Worm (Caenorhabditis elegans) whole organism, L3 larva: ENCODE measurements around the gene dnj-5.

Experiments used
- R02D3.7 ChIP-seq: fragments of 150-350 bp; optimal IDR thresholded peaks from 2 replicates; lab custom pipeline; 2014; ENCODE audit warnings: missing biosample characterization, missing genetic modification characterization
- ZK546.5 ChIP-seq: sonication (generic microtip); optimal IDR thresholded peaks from 2 replicates; lab custom pipeline; 2017; ENCODE audit warnings: missing biosample characterization, missing genetic modification characterization
- aly-2 ChIP-seq: fragments of 150-350 bp; optimal IDR thresholded peaks from 2 replicates; lab custom pipeline; 2014; ENCODE audit warnings: missing biosample characterization, missing genetic modification characterization
- ama-1 ChIP-seq: fragments of 150-350 bp; optimal IDR thresholded peaks from 2 replicates; lab custom pipeline; 2018
- ceh-16 ChIP-seq: sonication (generic microtip); optimal IDR thresholded peaks from 2 replicates; lab custom pipeline; 2017; ENCODE audit warnings: missing biosample characterization, missing genetic modification characterization
- ceh-28 ChIP-seq: fragments of 150-350 bp; optimal IDR thresholded peaks from 2 replicates; lab custom pipeline; 2014; ENCODE audit warnings: missing biosample characterization, missing genetic modification reagents, missing genetic modification characterization
- ceh-82 ChIP-seq: fragments of 150-350 bp; optimal IDR thresholded peaks from 2 replicates; lab custom pipeline; 2014; ENCODE audit warnings: missing biosample characterization, missing genetic modification characterization
- ceh-9 ChIP-seq: sonication (generic microtip); optimal IDR thresholded peaks from 2 replicates; lab custom pipeline; 2018; ENCODE audit warnings: missing biosample characterization, missing genetic modification characterization
- daf-12 ChIP-seq: fragments of 150-350 bp; optimal IDR thresholded peaks from 2 replicates; lab custom pipeline; 2014; ENCODE audit warnings: missing biosample characterization, missing genetic modification reagents, missing genetic modification characterization
- egl-27 ChIP-seq: sonication (generic microtip); optimal IDR thresholded peaks from 4 replicates; lab custom pipeline; 2017; ENCODE audit warnings: missing biosample characterization, missing genetic modification reagents, missing genetic modification characterization
- egl-5 ChIP-seq: fragments of 150-350 bp; optimal IDR thresholded peaks from 2 replicates; lab custom pipeline; 2017; ENCODE audit warnings: missing biosample characterization, missing genetic modification reagents, missing genetic modification characterization, inconsistent platforms
- elt-1 ChIP-seq: fragments of 150-350 bp; optimal IDR thresholded peaks from 2 replicates; lab custom pipeline; 2014; ENCODE audit warnings: missing biosample characterization, missing genetic modification characterization
- elt-2 ChIP-seq: sonication (generic microtip); optimal IDR thresholded peaks from 2 replicates; lab custom pipeline; 2016; ENCODE audit warnings: missing genetic modification reagents, mild to moderate bottlenecking, missing genetic modification characterization, missing compliant biosample characterization
- elt-3 ChIP-seq, 3 experiments: fragments of 150-350 bp in 1 of 3; sonication (generic microtip) in 2 of 3; optimal IDR thresholded peaks; 2 replicates in 2 of 3; 4 replicates in 1 of 3; lab custom pipeline; 2014 to 2017; ENCODE audit warnings: missing biosample characterization in 3 of 3, missing genetic modification characterization in 3 of 3
- eor-1 ChIP-seq, 2 experiments: fragments of 150-350 bp; optimal IDR thresholded peaks; 2 replicates each; lab custom pipeline; 2014 to 2018; ENCODE audit warnings: missing biosample characterization in 2 of 2, missing genetic modification characterization in 2 of 2
- fkh-10 ChIP-seq: sonication (generic microtip); optimal IDR thresholded peaks from 2 replicates; lab custom pipeline; 2017; ENCODE audit warnings: missing biosample characterization, missing genetic modification reagents, missing genetic modification characterization
- fkh-2 ChIP-seq: fragments of 150-350 bp; optimal IDR thresholded peaks from 2 replicates; lab custom pipeline; 2014; ENCODE audit warnings: missing biosample characterization, missing genetic modification reagents, missing genetic modification characterization
- fos-1 ChIP-seq: fragments of 150-350 bp; optimal IDR thresholded peaks from 2 replicates; lab custom pipeline; 2014; ENCODE audit warnings: missing biosample characterization, missing genetic modification characterization
- hmg-11 ChIP-seq: sonication (generic microtip); optimal IDR thresholded peaks from 2 replicates; lab custom pipeline; 2016; ENCODE audit warnings: missing genetic modification characterization, missing compliant biosample characterization
- jun-1 ChIP-seq: fragments of 150-350 bp; optimal IDR thresholded peaks from 2 replicates; lab custom pipeline; 2014; ENCODE audit warnings: missing biosample characterization, missing genetic modification reagents, missing genetic modification characterization
- lin-15B ChIP-seq: fragments of 150-350 bp; optimal IDR thresholded peaks from 2 replicates; lab custom pipeline; 2014; ENCODE audit warnings: missing biosample characterization, missing genetic modification characterization
- lin-39 ChIP-seq: fragments of 150-350 bp; optimal IDR thresholded peaks from 2 replicates; lab custom pipeline; 2018; ENCODE audit warnings: missing biosample characterization, missing genetic modification reagents, missing genetic modification characterization
- lsy-12 ChIP-seq: sonication (generic microtip); optimal IDR thresholded peaks from 2 replicates; lab custom pipeline; 2016; ENCODE audit warnings: mild to moderate bottlenecking, missing genetic modification characterization, missing compliant biosample characterization
- mdl-1 ChIP-seq: fragments of 150-350 bp; optimal IDR thresholded peaks from 2 replicates; lab custom pipeline; 2014; ENCODE audit warnings: missing biosample characterization, missing genetic modification characterization
- mml-1 ChIP-seq: fragments of 150-350 bp; sonication (generic microtip); optimal IDR thresholded peaks from 3 replicates; lab custom pipeline; 2014; ENCODE audit warnings: missing biosample characterization, missing genetic modification characterization
- nfya-1 ChIP-seq: sonication (generic microtip); optimal IDR thresholded peaks from 2 replicates; lab custom pipeline; 2017; ENCODE audit warnings: missing genetic modification characterization, mild to moderate bottlenecking, missing compliant biosample characterization, antibody characterized with exemption, moderate library complexity; ENCODE audit not compliant: insufficient read depth
- nhr-11 ChIP-seq: fragments of 150-350 bp; optimal IDR thresholded peaks from 2 replicates; lab custom pipeline; 2014; ENCODE audit warnings: missing biosample characterization, missing genetic modification characterization
- nhr-12 ChIP-seq: fragments of 150-350 bp; optimal IDR thresholded peaks from 2 replicates; lab custom pipeline; 2014; ENCODE audit warnings: missing biosample characterization, missing genetic modification characterization
- nhr-23 ChIP-seq: fragments of 150-350 bp; optimal IDR thresholded peaks from 2 replicates; lab custom pipeline; 2014; ENCODE audit warnings: missing biosample characterization, missing genetic modification reagents, missing genetic modification characterization
- nhr-237 ChIP-seq: fragments of 150-350 bp; optimal IDR thresholded peaks from 2 replicates; lab custom pipeline; 2014; ENCODE audit warnings: missing biosample characterization, missing genetic modification characterization
- nhr-25 ChIP-seq: sonication (generic microtip); optimal IDR thresholded peaks from 2 replicates; lab custom pipeline; 2017; ENCODE audit warnings: missing biosample characterization, missing genetic modification characterization
- nhr-28 ChIP-seq: fragments of 150-350 bp; optimal IDR thresholded peaks from 2 replicates; lab custom pipeline; 2014; ENCODE audit warnings: missing biosample characterization, missing genetic modification characterization
- nhr-43 ChIP-seq: sonication (generic microtip); optimal IDR thresholded peaks from 2 replicates; lab custom pipeline; 2016; ENCODE audit warnings: mild to moderate bottlenecking, missing genetic modification characterization, missing compliant biosample characterization; ENCODE audit not compliant: poor library complexity, severe bottlenecking
- nhr-67 ChIP-seq: fragments of 150-350 bp; optimal IDR thresholded peaks from 2 replicates; lab custom pipeline; 2014; ENCODE audit warnings: missing biosample characterization, missing genetic modification characterization
- nhr-76 ChIP-seq: fragments of 150-350 bp; sonication (generic microtip); optimal IDR thresholded peaks from 5 replicates; lab custom pipeline; 2014; ENCODE audit warnings: missing biosample characterization, missing genetic modification characterization
- nhr-77 ChIP-seq: fragments of 150-350 bp; optimal IDR thresholded peaks from 2 replicates; lab custom pipeline; 2014; ENCODE audit warnings: missing biosample characterization, missing genetic modification characterization
- pha-4 ChIP-seq: fragments of 150-350 bp; optimal IDR thresholded peaks from 2 replicates; lab custom pipeline; 2014; ENCODE audit warnings: missing biosample characterization, missing genetic modification reagents, missing genetic modification characterization
- pqm-1 ChIP-seq: fragments of 150-350 bp; optimal IDR thresholded peaks from 2 replicates; lab custom pipeline; 2017; ENCODE audit warnings: missing biosample characterization, missing genetic modification characterization, inconsistent platforms
- sea-2 ChIP-seq: fragments of 150-350 bp; sonication (generic microtip); optimal IDR thresholded peaks from 4 replicates; lab custom pipeline; 2014; ENCODE audit warnings: missing biosample characterization, missing genetic modification reagents, missing genetic modification characterization
- skn-1 ChIP-seq: fragments of 150-350 bp; optimal IDR thresholded peaks from 2 replicates; lab custom pipeline; 2014; ENCODE audit warnings: missing biosample characterization, missing genetic modification characterization
- snpc-4 ChIP-seq: fragments of 150-350 bp; optimal IDR thresholded peaks from 2 replicates; lab custom pipeline; 2014; ENCODE audit warnings: missing biosample characterization, missing genetic modification characterization
- tbx-2 ChIP-seq: sonication (generic microtip); optimal IDR thresholded peaks from 2 replicates; lab custom pipeline; 2016; ENCODE audit warnings: mild to moderate bottlenecking, missing genetic modification characterization, missing compliant biosample characterization
- unc-39 ChIP-seq: sonication (generic microtip); optimal IDR thresholded peaks from 4 replicates; lab custom pipeline; 2017; ENCODE audit warnings: missing biosample characterization, missing genetic modification characterization
- unc-62 ChIP-seq: fragments of 150-350 bp; sonication (generic microtip); optimal IDR thresholded peaks from 4 replicates; lab custom pipeline; 2014; ENCODE audit warnings: missing biosample characterization, missing genetic modification reagents, missing genetic modification characterization
- zag-1 ChIP-seq: fragments of 150-350 bp; optimal IDR thresholded peaks from 2 replicates; lab custom pipeline; 2014; ENCODE audit warnings: missing biosample characterization, missing genetic modification characterization
- ztf-11 ChIP-seq: fragments of 150-350 bp; optimal IDR thresholded peaks from 2 replicates; lab custom pipeline; 2014; ENCODE audit warnings: missing biosample characterization, missing genetic modification characterization
- ztf-4 ChIP-seq: fragments of 150-350 bp; optimal IDR thresholded peaks from 2 replicates; lab custom pipeline; 2014; ENCODE audit warnings: missing biosample characterization, missing genetic modification characterization

dnj-5 gene

DNA sequence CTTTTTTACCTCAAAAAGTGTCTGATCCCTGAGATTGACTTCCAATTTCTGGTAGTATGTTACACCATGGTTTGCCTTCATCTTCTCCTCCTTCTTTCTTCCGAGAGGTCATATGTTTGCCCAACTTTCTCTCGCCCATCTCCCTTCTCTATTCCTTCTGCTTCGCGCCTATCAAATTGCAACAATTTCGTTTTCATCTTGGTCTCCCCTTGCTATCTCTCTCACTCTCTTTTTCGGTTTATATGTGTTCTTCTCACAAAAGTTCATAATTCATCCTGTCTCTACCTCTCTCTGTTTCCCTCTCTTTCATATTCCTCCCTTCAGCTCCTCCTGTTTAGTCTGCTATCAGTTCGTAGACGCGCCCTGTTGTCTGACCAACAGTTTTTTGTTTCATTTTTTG is 31.4 kb downstream of the dnj-5 start:
- TF ChIP-seq unc-62 (GFP tag; lab: Kevin White, UChicago) (peak; percentile 55), nhr-25 (tag; lab: Kevin White, UChicago) (peak; percentile 37), zag-1 (tag; lab: Kevin White, UChicago) (no peak), nfya-1 (tag; lab: Kevin White, UChicago) (peak; percentile 61), pha-4 (tag; lab: Kevin White, UChicago) (peak; percentile 55), elt-1 (no peak), ceh-82 (tag; lab: Kevin White, UChicago) (no peak), jun-1 (peak; percentile 38), elt-2 (peak; percentile 81), pqm-1 (no peak)

DNA sequence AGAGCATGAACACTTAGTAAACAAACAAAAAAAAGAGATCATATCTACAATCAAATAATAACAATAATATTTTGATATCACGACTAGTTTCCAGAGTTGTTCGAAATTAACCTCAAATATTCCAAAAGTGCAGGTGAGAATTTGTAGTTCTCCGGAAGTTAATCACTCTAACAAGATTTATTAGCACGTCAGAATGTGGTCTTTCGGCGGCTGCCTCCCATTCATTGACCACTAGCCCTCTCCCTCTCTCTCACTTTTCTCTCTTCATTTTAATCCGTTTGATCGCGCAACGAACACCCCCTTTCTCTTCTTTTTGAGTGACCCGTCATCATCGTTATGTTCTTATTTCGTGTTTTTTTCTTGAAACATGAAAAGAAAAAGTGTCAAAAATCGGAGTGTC is 32.4 kb downstream of the dnj-5 start:
- TF ChIP-seq egl-27 (no peak), ama-1 (no peak), lsy-12 (no peak), nhr-25 (tag; lab: Kevin White, UChicago) (peak; percentile 38), ztf-11 (tag; lab: Kevin White, UChicago) (no peak), pha-4 (tag; lab: Kevin White, UChicago) (no peak), egl-5 (tag; lab: Kevin White, UChicago) (peak; percentile 45), hmg-11 (no peak), unc-62 (GFP tag; lab: Kevin White, UChicago) (peak; percentile 91), nhr-67 (tag; lab: Kevin White, UChicago) (no peak), jun-1 (no peak), nhr-12 (tag; lab: Kevin White, UChicago) (no peak), tbx-2 (tag; lab: Kevin White, UChicago) (no peak), aly-2 (tag; lab: Kevin White, UChicago) (no peak), skn-1 (no peak), nhr-23 (tag; lab: Kevin White, UChicago) (peak; percentile 53), nhr-76 (tag; lab: Kevin White, UChicago) (no peak), snpc-4 (no peak), fkh-2 (tag; lab: Kevin White, UChicago) (no peak), fkh-10 (GFP tag; lab: Kevin White, UChicago) (no peak), ceh-9 (tag; lab: Kevin White, UChicago) (no peak), elt-1 (no peak), R02D3.7 (tag; lab: Kevin White, UChicago) (no peak), daf-12 (tag; lab: Kevin White, UChicago) (no peak), elt-2 (no peak), ZK546.5 (tag; lab: Kevin White, UChicago) (no peak), nfya-1 (tag; lab: Kevin White, UChicago) (peak; percentile 27), lin-39 (peak; percentile 63), ceh-82 (tag; lab: Kevin White, UChicago) (no peak), eor-1 (tag; optimal IDR thresholded peaks at IDR 0.05; lab: Kevin White, UChicago) (no peak), nhr-77 (tag; lab: Kevin White, UChicago) (no peak), nhr-237 (no peak), nhr-11 (tag; lab: Kevin White, UChicago) (no peak), mml-1 (no peak), lin-15B (no peak), pqm-1 (no peak), ceh-16 (tag; lab: Kevin White, UChicago) (no peak), mdl-1 (tag; lab: Kevin White, UChicago) (no peak), ceh-28 (no peak), fos-1 (tag; lab: Kevin White, UChicago) (no peak), ztf-4 (tag; lab: Kevin White, UChicago) (no peak), nhr-43 (tag; lab: Kevin White, UChicago) (peak; percentile 63), sea-2 (GFP tag; lab: Kevin White, UChicago) (no peak), nhr-28 (no peak), zag-1 (tag; lab: Kevin White, UChicago) (no peak), unc-39 (no peak), elt-3 (tag; optimal IDR thresholded peaks at IDR 0.05; lab: Kevin White, UChicago) (no peak)
